Fruit fly (Drosophila melanogaster) whole organism, embryonic: ENCODE results near the gene BORCS5.

Experiments used
- Abd-B ChIP-seq: fragments of 200-800 bp; sonication (Bioruptor generic); optimal IDR thresholded peaks from 2 replicates; lab custom pipeline; 2018; ENCODE audit warnings: missing biosample characterization, mild to moderate bottlenecking, missing genetic modification characterization, moderate library complexity
- Antp ChIP-seq: fragments of 200-800 bp; sonication (Bioruptor generic); optimal IDR thresholded peaks from 3 replicates; lab custom pipeline; 2016; ENCODE audit warnings: missing biosample characterization, missing genetic modification characterization
- CG10543 ChIP-seq: fragments of 200-800 bp; sonication (Bioruptor generic); optimal IDR thresholded peaks from 3 replicates; lab custom pipeline; 2017; ENCODE audit warnings: missing biosample characterization, mild to moderate bottlenecking, missing genetic modification characterization, moderate library complexity
- CG10565 ChIP-seq: fragments of 200-800 bp; sonication (Bioruptor generic); optimal IDR thresholded peaks from 3 replicates; lab custom pipeline; 2016; ENCODE audit warnings: missing biosample characterization, mild to moderate bottlenecking, missing genetic modification characterization
- CG11085 ChIP-seq: fragments of 200-800 bp; sonication (Bioruptor generic); IDR thresholded peaks from 2 replicates; pipeline ENCODE4 v1.3.6; 2022; ENCODE audit warnings: missing biosample characterization, missing genetic modification characterization
- CG11093 ChIP-seq: fragments of 200-800 bp; sonication (Bioruptor generic); IDR thresholded peaks from 3 replicates; pipeline ENCODE4 v1.3.6; 2022; ENCODE audit warnings: missing biosample characterization, missing genetic modification characterization
- CG11398 ChIP-seq: fragments of 200-800 bp; sonication (Bioruptor generic); optimal IDR thresholded peaks from 2 replicates; lab custom pipeline; 2016; ENCODE audit warnings: missing biosample characterization, missing genetic modification characterization
- CG11723 ChIP-seq: fragments of 200-800 bp; sonication (Bioruptor generic); optimal IDR thresholded peaks from 2 replicates; lab custom pipeline; 2017; ENCODE audit warnings: missing biosample characterization, mild to moderate bottlenecking, missing genetic modification characterization
- CG13624 ChIP-seq: fragments of 200-800 bp; sonication (Bioruptor generic); optimal IDR thresholded peaks from 2 replicates; lab custom pipeline; 2016; ENCODE audit warnings: missing biosample characterization, missing genetic modification characterization
- CG14860 ChIP-seq: fragments of 200-800 bp; sonication (Bioruptor generic); IDR thresholded peaks from 3 replicates; pipeline ENCODE4 v1.3.6; 2022; ENCODE audit warnings: missing biosample characterization, missing genetic modification characterization; ENCODE audit not compliant: partially characterized antibody
- CG15696 ChIP-seq: fragments of 200-800 bp; sonication (Bioruptor generic); optimal IDR thresholded peaks from 2 replicates; lab custom pipeline; 2019; ENCODE audit warnings: missing biosample characterization, mild to moderate bottlenecking, missing genetic modification characterization, moderate library complexity
- CG17912 ChIP-seq: fragments of 200-800 bp; sonication (Bioruptor generic); optimal IDR thresholded peaks from 2 replicates; lab custom pipeline; 2018; ENCODE audit warnings: missing biosample characterization, mild to moderate bottlenecking, missing genetic modification characterization
- CG18619 ChIP-seq: fragments of 200-800 bp; sonication (Bioruptor generic); optimal IDR thresholded peaks from 3 replicates; lab custom pipeline; 2017; ENCODE audit warnings: missing biosample characterization, mild to moderate bottlenecking, missing genetic modification characterization
- CG2120 ChIP-seq: fragments of 200-800 bp; sonication (Bioruptor generic); optimal IDR thresholded peaks from 3 replicates; lab custom pipeline; 2016; ENCODE audit warnings: missing biosample characterization, missing genetic modification characterization
- CG31388 ChIP-seq: fragments of 200-800 bp; sonication (Bioruptor generic); optimal IDR thresholded peaks from 2 replicates; lab custom pipeline; 2016; ENCODE audit warnings: missing biosample characterization, missing genetic modification characterization
- CG31441 ChIP-seq: fragments of 200-800 bp; sonication (Bioruptor generic); IDR thresholded peaks from 2 replicates; pipeline ENCODE4 v1.3.6; 2022; ENCODE audit warnings: missing biosample characterization, missing genetic modification characterization
- CG33557 ChIP-seq: fragments of 200-800 bp; sonication (Bioruptor generic); optimal IDR thresholded peaks from 2 replicates; lab custom pipeline; 2019; ENCODE audit warnings: missing biosample characterization, mild to moderate bottlenecking, missing genetic modification characterization, moderate library complexity
- CG3407 ChIP-seq: fragments of 200-800 bp; sonication (Bioruptor generic); optimal IDR thresholded peaks from 2 replicates; lab custom pipeline; 2018; ENCODE audit warnings: missing biosample characterization, mild to moderate bottlenecking, missing genetic modification characterization
- CG6791 ChIP-seq: fragments of 200-800 bp; sonication (Bioruptor generic); IDR thresholded peaks from 3 replicates; pipeline ENCODE4 v1.3.6; 2022; ENCODE audit warnings: missing biosample characterization, missing genetic modification characterization; ENCODE audit not compliant: partially characterized antibody
- CG8281 ChIP-seq: fragments of 200-800 bp; sonication (Bioruptor generic); optimal IDR thresholded peaks from 2 replicates; lab custom pipeline; 2018; ENCODE audit warnings: missing biosample characterization, mild to moderate bottlenecking, missing genetic modification characterization, moderate library complexity
- CG8478 ChIP-seq: fragments of >200 bp; optimal IDR thresholded peaks from 2 replicates; lab custom pipeline; 2018
- CG9932 ChIP-seq: fragments of 200-800 bp; sonication (Bioruptor generic); IDR thresholded peaks from 2 replicates; pipeline ENCODE4 v1.3.6; 2022; ENCODE audit warnings: missing biosample characterization, missing genetic modification characterization
- D19B ChIP-seq: fragments of 200-800 bp; sonication (Bioruptor generic); optimal IDR thresholded peaks from 2 replicates; lab custom pipeline; 2017; ENCODE audit warnings: missing biosample characterization, mild to moderate bottlenecking, missing genetic modification characterization
- Deaf1 ChIP-seq: fragments of 200-800 bp; optimal IDR thresholded peaks from 3 replicates; lab custom pipeline; 2019; ENCODE audit warnings: missing biosample characterization, mild to moderate bottlenecking, missing genetic modification characterization, moderate library complexity
- Dek ChIP-seq: fragments of 200-800 bp; sonication (Bioruptor generic); optimal IDR thresholded peaks from 3 replicates; lab custom pipeline; 2019; ENCODE audit warnings: missing biosample characterization, mild to moderate bottlenecking, missing genetic modification characterization, moderate library complexity
- Fer1 ChIP-seq: fragments of 200-800 bp; sonication (Bioruptor generic); optimal IDR thresholded peaks from 2 replicates; lab custom pipeline; 2017; ENCODE audit warnings: missing biosample characterization, mild to moderate bottlenecking, missing genetic modification characterization
- Fer3 ChIP-seq: fragments of 200-800 bp; sonication (Bioruptor generic); optimal IDR thresholded peaks from 2 replicates; lab custom pipeline; 2018; ENCODE audit warnings: missing biosample characterization, mild to moderate bottlenecking, missing genetic modification characterization, moderate library complexity
- Hr39 ChIP-seq: fragments of >200 bp; optimal IDR thresholded peaks from 2 replicates; lab custom pipeline; 2017
- Kr ChIP-seq: fragments of 200-800 bp; sonication (Bioruptor generic); optimal IDR thresholded peaks from 2 replicates; lab custom pipeline; 2017; ENCODE audit warnings: missing biosample characterization, mild to moderate bottlenecking, missing genetic modification characterization
- Med ChIP-seq: fragments of 200-800 bp; sonication (Bioruptor generic); peaks from one replicate; lab custom pipeline; 2016; ENCODE audit warnings: missing biosample characterization, missing genetic modification characterization, mild to moderate bottlenecking, inconsistent platforms, moderate library complexity
- NFAT ChIP-seq: fragments of 200-800 bp; sonication (Bioruptor generic); IDR thresholded peaks from 2 replicates; pipeline ENCODE4 v1.3.6; 2022; ENCODE audit warnings: missing biosample characterization, missing genetic modification characterization
- Poxn ChIP-seq: fragments of 200-800 bp; sonication (Bioruptor generic); IDR thresholded peaks from 2 replicates; pipeline ENCODE4 v1.3.6; 2022; ENCODE audit warnings: missing biosample characterization, missing genetic modification characterization
- Sin3A ChIP-seq: fragments of >200 bp; optimal IDR thresholded peaks from 2 replicates; lab custom pipeline; 2018
- Sox102F ChIP-seq: fragments of 200-800 bp; sonication (Bioruptor generic); optimal IDR thresholded peaks from 2 replicates; lab custom pipeline; 2018; ENCODE audit warnings: missing biosample characterization, mild to moderate bottlenecking, missing genetic modification characterization, moderate library complexity
- Sry-δ ChIP-seq: fragments of 200-800 bp; sonication (Bioruptor generic); optimal IDR thresholded peaks from 2 replicates; lab custom pipeline; 2016; ENCODE audit warnings: missing biosample characterization, missing genetic modification characterization
- Tbp ChIP-seq: fragments of >200 bp; optimal IDR thresholded peaks from 2 replicates; lab custom pipeline; 2018; ENCODE audit warnings: missing biosample characterization, missing genetic modification characterization
- Vsx1 ChIP-seq: fragments of 200-800 bp; sonication (Bioruptor generic); optimal IDR thresholded peaks from 2 replicates; lab custom pipeline; 2017; ENCODE audit warnings: missing biosample characterization, mild to moderate bottlenecking, missing genetic modification characterization, missing genetic modification reagents
- ap ChIP-seq: fragments of 200-800 bp; sonication (Bioruptor generic); IDR thresholded peaks from 2 replicates; pipeline ENCODE4 v1.3.6; 2022; ENCODE audit warnings: missing biosample characterization, missing genetic modification characterization
- chif ChIP-seq, 2 experiments: fragments of 200-800 bp; sonication (Bioruptor generic); optimal IDR thresholded peaks; 3 replicates each; lab custom pipeline; 2016; ENCODE audit warnings: missing biosample characterization in 2 of 2, missing genetic modification characterization in 2 of 2
- dpn ChIP-seq, 2 experiments: fragments of 200-800 bp; sonication (Bioruptor generic); optimal IDR thresholded peaks; 3 replicates each; lab custom pipeline; 2016; ENCODE audit warnings: missing biosample characterization in 2 of 2, missing genetic modification characterization in 2 of 2
- en ChIP-seq: fragments of 200-800 bp; sonication (Bioruptor generic); optimal IDR thresholded peaks from 2 replicates; lab custom pipeline; 2016; ENCODE audit warnings: missing biosample characterization, missing genetic modification characterization
- h ChIP-seq: fragments of >200 bp; optimal IDR thresholded peaks from 2 replicates; lab custom pipeline; 2017
- nau ChIP-seq: fragments of 200-800 bp; sonication (Bioruptor generic); optimal IDR thresholded peaks from 3 replicates; lab custom pipeline; 2017; ENCODE audit warnings: missing biosample characterization, mild to moderate bottlenecking, missing genetic modification characterization, missing genetic modification reagents
- p53 ChIP-seq: fragments of 200-800 bp; sonication (Bioruptor generic); optimal IDR thresholded peaks from 2 replicates; lab custom pipeline; 2016; ENCODE audit warnings: missing biosample characterization, missing genetic modification characterization
- peb ChIP-seq: fragments of 200-800 bp; sonication (Bioruptor generic); IDR thresholded peaks from 2 replicates; pipeline ENCODE4 v1.3.6; 2022; ENCODE audit warnings: missing biosample characterization, missing genetic modification characterization
- prd ChIP-seq, 3 experiments: fragments of >200 bp in 2 of 3; fragments of 200-800 bp in 1 of 3; sonication (Bioruptor generic) in 1 of 3; optimal IDR thresholded peaks in 2 of 3; IDR thresholded peaks in 1 of 3; 2 replicates in 2 of 3; 3 replicates in 1 of 3; pipeline versions ENCODE4 v1.3.6 to Lab custom; 2017 to 2022; ENCODE audit warnings: missing biosample characterization in 1 of 3, missing genetic modification characterization in 1 of 3
- ranshi ChIP-seq: fragments of 200-800 bp; sonication (Bioruptor generic); IDR thresholded peaks from 2 replicates; pipeline ENCODE4 v1.3.6; 2022; ENCODE audit warnings: missing biosample characterization, missing genetic modification characterization
- trem ChIP-seq: fragments of 200-800 bp; optimal IDR thresholded peaks from 3 replicates; lab custom pipeline; 2019; ENCODE audit warnings: missing biosample characterization, mild to moderate bottlenecking, missing genetic modification characterization, moderate library complexity
- tx ChIP-seq: fragments of 200-800 bp; sonication (Bioruptor generic); optimal IDR thresholded peaks from 2 replicates; lab custom pipeline; 2016; ENCODE audit warnings: missing biosample characterization, missing genetic modification characterization
- usp ChIP-seq: fragments of >200 bp; optimal IDR thresholded peaks from 2 replicates; lab custom pipeline; 2017; ENCODE audit warnings: missing biosample characterization, missing genetic modification characterization

Gene BORCS5

DNA sequence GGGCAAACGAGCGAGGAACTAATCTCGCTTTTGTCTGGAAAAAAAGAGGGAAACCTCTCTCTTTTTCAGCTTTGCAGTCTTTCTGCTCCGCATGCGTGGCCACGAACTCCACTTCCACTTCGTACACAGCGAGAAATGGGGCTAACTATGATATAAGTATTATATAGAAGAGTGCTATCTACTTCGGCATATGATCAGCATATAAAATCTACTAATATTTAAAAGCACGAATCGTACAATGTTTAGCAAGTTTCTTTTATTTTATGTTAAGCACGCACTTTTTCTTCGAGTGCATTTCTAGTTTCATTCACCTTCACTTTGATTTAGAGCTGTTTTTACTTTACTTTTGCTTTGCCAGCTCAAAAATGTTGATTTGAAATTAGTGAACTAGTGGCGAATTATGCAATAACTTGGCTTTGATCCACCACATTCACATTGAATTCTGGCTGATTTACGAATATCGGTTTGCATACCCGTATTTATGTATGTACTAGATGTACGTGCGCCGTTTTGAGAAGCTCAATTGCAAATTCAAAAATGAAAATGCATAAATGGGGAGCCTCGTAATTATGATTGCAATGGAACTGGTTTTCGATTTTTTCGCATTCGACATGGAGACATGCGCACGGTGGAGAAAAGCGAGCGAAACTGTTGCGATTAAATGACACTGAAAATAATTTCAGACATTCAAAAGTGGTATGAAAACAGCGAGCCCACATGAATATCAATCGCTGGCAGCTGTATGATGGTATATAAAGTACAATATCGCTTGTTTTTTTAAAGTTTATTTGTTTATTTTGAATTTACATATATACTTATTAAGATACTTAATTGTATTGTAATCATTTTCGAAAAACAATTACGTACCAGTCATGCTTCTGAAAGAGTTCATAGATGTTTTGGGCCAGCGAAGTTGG is 14.8 kb downstream of the BORCS5 start (continued):
- no peak for TF ChIP-seq Tbp (GFP tag; lab: Kevin White, UChicago)
- no peak for TF ChIP-seq Sry-δ (GFP tag; lab: Kevin White, UChicago)
- TF ChIP-seq peb (GFP tag; lab: Robert Waterston, UW) = peak; percentile 73; the same call in 1 of the 2 replicates
- peak; percentile 39 to 57 for TF ChIP-seq chif (GFP tag; optimal IDR thresholded peaks at IDR 0.05; lab: Kevin White, UChicago)
- TF ChIP-seq CG9932 (GFP tag; lab: Robert Waterston, UW) = no peak
- TF ChIP-seq Med (GFP tag; lab: Kevin White, UChicago) = peak; percentile 97
- TF ChIP-seq CG6791 (GFP tag; lab: Robert Waterston, UW) = no peak
- TF ChIP-seq CG10543 = peak; percentile 18
- TF ChIP-seq trem (tag; lab: Kevin White, UChicago) = peak; percentile 33
- no peak for TF ChIP-seq Hr39 (lab: Kevin White, UChicago)
- no peak for TF ChIP-seq D19B
- TF ChIP-seq usp (GFP tag; lab: Kevin White, UChicago) = no peak
- peak; percentile 75 for TF ChIP-seq ranshi (GFP tag; lab: Robert Waterston, UW)
- no peak for TF ChIP-seq nau (GFP tag; lab: Kevin White, UChicago)
- TF ChIP-seq CG31441 (GFP tag; lab: Robert Waterston, UW) = peak; percentile 91
- no peak for TF ChIP-seq h (lab: Kevin White, UChicago)
- peak; percentile 53 for TF ChIP-seq CG33557 (GFP tag; lab: Kevin White, UChicago)
- TF ChIP-seq Sox102F = peak; percentile 84
- peak; percentile 61; the same call in 1 of the 2 replicates for TF ChIP-seq ap (GFP tag; lab: Robert Waterston, UW)
- no peak for TF ChIP-seq tx
- TF ChIP-seq Dek (tag; lab: Kevin White, UChicago) = peak; percentile 43
- peak; percentile 49 for TF ChIP-seq CG2120
- no peak for TF ChIP-seq prd (optimal IDR thresholded peaks at IDR 0.05; lab: Kevin White, UChicago)
- peak; percentile 90 for TF ChIP-seq prd (GFP tag; IDR thresholded peaks at IDR 0.05; lab: Robert Waterston, UW)
- TF ChIP-seq Fer1 (GFP tag; lab: Kevin White, UChicago) = peak; percentile 57
- no peak for TF ChIP-seq Poxn
- TF ChIP-seq Vsx1 (GFP tag; lab: Kevin White, UChicago) = peak; percentile 47
- no peak for TF ChIP-seq CG8478
- TF ChIP-seq CG11723 = peak; percentile 36
- peak; percentile 27 for TF ChIP-seq CG31388 (GFP tag; lab: Kevin White, UChicago)
- TF ChIP-seq CG8281 (tag; lab: Kevin White, UChicago) = peak; percentile 74
- no peak for TF ChIP-seq CG14860 (GFP tag; lab: Robert Waterston, UW)
- peak; percentile 62 to 79 for TF ChIP-seq dpn (GFP tag; optimal IDR thresholded peaks at IDR 0.05; lab: Kevin White, UChicago)
- TF ChIP-seq CG10565 (GFP tag; lab: Kevin White, UChicago) = no peak
- peak; percentile 70 for TF ChIP-seq CG17912
- TF ChIP-seq Abd-B (GFP tag; lab: Kevin White, UChicago) = peak; percentile 80
- peak; percentile 77 for TF ChIP-seq CG11093 (GFP tag; lab: Robert Waterston, UW)
- TF ChIP-seq Sin3A (lab: Kevin White, UChicago) = no peak
- TF ChIP-seq CG11085 = peak; percentile 62
- TF ChIP-seq en = peak; percentile 52
- TF ChIP-seq Kr (GFP tag; lab: Kevin White, UChicago) = no peak
- peak; percentile 36 for TF ChIP-seq CG18619
- TF ChIP-seq Fer3 (tag; lab: Kevin White, UChicago) = peak; percentile 66
- TF ChIP-seq Deaf1 (tag; lab: Kevin White, UChicago) = no peak
- TF ChIP-seq CG3407 (GFP tag; lab: Kevin White, UChicago) = peak; percentile 59
- peak; percentile 65 for TF ChIP-seq CG15696 (tag; lab: Kevin White, UChicago)
- TF ChIP-seq CG11398 (GFP tag; lab: Kevin White, UChicago) = no peak
- TF ChIP-seq NFAT = peak; percentile 56
- TF ChIP-seq p53 = no peak
- TF ChIP-seq Antp (GFP tag; lab: Kevin White, UChicago) = peak; percentile 64
- TF ChIP-seq CG13624 (GFP tag; lab: Kevin White, UChicago) = peak; percentile 51
